Worm (Caenorhabditis elegans) whole organism, L1 larva: ENCODE data around the gene T07E3.3.
A peak's percentile ranks its signal among the peaks of the same experiment; 100 is the strongest.

Experiments used
- C04F5.9 ChIP-seq: sonication (generic microtip); optimal IDR thresholded peaks from 2 replicates; lab custom pipeline; 2016; ENCODE audit warnings: missing genetic modification characterization, missing compliant biosample characterization
- C34B4.2 ChIP-seq: sonication (generic microtip); optimal IDR thresholded peaks from 2 replicates; lab custom pipeline; 2017; ENCODE audit warnings: mild to moderate bottlenecking, missing genetic modification characterization, missing compliant biosample characterization
- F16B12.6 ChIP-seq: fragments of 150-350 bp; optimal IDR thresholded peaks from 2 replicates; lab custom pipeline; 2014; ENCODE audit warnings: missing biosample characterization, missing genetic modification characterization
- aha-1 ChIP-seq: fragments of 150-350 bp; optimal IDR thresholded peaks from 2 replicates; lab custom pipeline; 2014; ENCODE audit warnings: missing biosample characterization, missing genetic modification characterization
- ama-1 ChIP-seq: fragments of 150-350 bp; optimal IDR thresholded peaks from 2 replicates; lab custom pipeline; 2014
- blmp-1 ChIP-seq: fragments of 150-350 bp; optimal IDR thresholded peaks from 2 replicates; lab custom pipeline; 2014; ENCODE audit warnings: missing biosample characterization, missing genetic modification characterization
- ceh-8 ChIP-seq: fragments of 200-800 bp; sonication (Bioruptor generic); optimal IDR thresholded peaks from 2 replicates; lab custom pipeline; 2018; ENCODE audit warnings: mild to moderate bottlenecking, missing genetic modification characterization, moderate library complexity, missing compliant biosample characterization
- ceh-82 ChIP-seq, 3 experiments: fragments of 150-350 bp in 1 of 3; sonication (generic microtip) in 2 of 3; optimal IDR thresholded peaks; 2 replicates each; lab custom pipeline; 2014 to 2017; ENCODE audit warnings: missing biosample characterization in 3 of 3, missing genetic modification characterization in 3 of 3
- ceh-90 ChIP-seq: sonication (generic microtip); optimal IDR thresholded peaks from 2 replicates; lab custom pipeline; 2016; ENCODE audit warnings: missing genetic modification characterization, missing compliant biosample characterization
- dpl-1 ChIP-seq, 3 experiments: fragments of 150-350 bp in 2 of 3; sonication (generic microtip) in 1 of 3; optimal IDR thresholded peaks; 2 replicates each; lab custom pipeline; 2014 to 2017; ENCODE audit warnings: missing biosample characterization in 3 of 3, missing genetic modification characterization in 3 of 3, missing genetic modification reagents in 3 of 3
- dsc-1 ChIP-seq: sonication (generic microtip); optimal IDR thresholded peaks from 2 replicates; lab custom pipeline; 2016; ENCODE audit warnings: mild to moderate bottlenecking, missing genetic modification characterization, missing compliant biosample characterization
- efl-1 ChIP-seq, 4 experiments: fragments of 150-350 bp; optimal IDR thresholded peaks in 3 of 4; peaks in 1 of 4; 1 replicate in 1 of 4; 2 replicates in 3 of 4; lab custom pipeline; 2014; ENCODE audit warnings: missing biosample characterization in 2 of 4, missing genetic modification characterization in 2 of 4, missing genetic modification reagents in 2 of 4
- egl-27 ChIP-seq, 2 experiments: fragments of 150-350 bp in 1 of 2; sonication (generic microtip); optimal IDR thresholded peaks; 3 replicates each; lab custom pipeline; 2017 to 2018; ENCODE audit warnings: missing biosample characterization in 2 of 2, missing genetic modification characterization in 2 of 2, missing genetic modification reagents in 2 of 2
- elt-3 ChIP-seq, 6 experiments: fragments of 150-350 bp in 1 of 6; sonication (generic microtip); optimal IDR thresholded peaks; 2 replicates each; lab custom pipeline; 2017 to 2018; ENCODE audit warnings: missing biosample characterization in 6 of 6, missing genetic modification characterization in 6 of 6, inconsistent platforms in 1 of 6
- fkh-10 ChIP-seq: sonication (generic microtip); optimal IDR thresholded peaks from 2 replicates; lab custom pipeline; 2017; ENCODE audit warnings: missing biosample characterization, missing genetic modification reagents, missing genetic modification characterization
- fkh-4 ChIP-seq: sonication (generic microtip); optimal IDR thresholded peaks from 2 replicates; lab custom pipeline; 2016; ENCODE audit warnings: missing compliant biosample characterization, missing genetic modification characterization, borderline replicate concordance
- fkh-8 ChIP-seq: sonication (generic microtip); optimal IDR thresholded peaks from 2 replicates; lab custom pipeline; 2016; ENCODE audit warnings: mild to moderate bottlenecking, missing genetic modification characterization, missing compliant biosample characterization
- fos-1 ChIP-seq: fragments of 150-350 bp; optimal IDR thresholded peaks from 2 replicates; lab custom pipeline; 2014; ENCODE audit warnings: missing biosample characterization, missing genetic modification characterization
- grh-1 ChIP-seq: fragments of 200-800 bp; sonication (Bioruptor generic); IDR thresholded peaks from 2 replicates; pipeline ENCODE4 v1.3.6; 2022; ENCODE audit warnings: missing genetic modification reagents, missing genetic modification characterization, missing compliant biosample characterization
- hlh-17 ChIP-seq: fragments of 200-800 bp; sonication (Bioruptor generic); optimal IDR thresholded peaks from 2 replicates; lab custom pipeline; 2018; ENCODE audit warnings: missing genetic modification characterization, mild to moderate bottlenecking, missing compliant biosample characterization, moderate library complexity, borderline replicate concordance
- lin-13 ChIP-seq: fragments of 150-350 bp; optimal IDR thresholded peaks from 2 replicates; lab custom pipeline; 2014; ENCODE audit warnings: missing biosample characterization, missing genetic modification reagents, missing genetic modification characterization
- lin-14 ChIP-seq: fragments of 200-800 bp; sonication (Bioruptor generic); optimal IDR thresholded peaks from 2 replicates; lab custom pipeline; 2018; ENCODE audit warnings: mild to moderate bottlenecking, missing genetic modification characterization, moderate library complexity, missing compliant biosample characterization
- lin-15B ChIP-seq: fragments of 150-350 bp; sonication (generic microtip); optimal IDR thresholded peaks from 3 replicates; lab custom pipeline; 2014; ENCODE audit warnings: missing biosample characterization, missing genetic modification characterization
- lin-35 ChIP-seq, 2 experiments: fragments of 150-350 bp; optimal IDR thresholded peaks; 2 replicates each; lab custom pipeline; 2014; ENCODE audit warnings: missing biosample characterization in 2 of 2, missing genetic modification characterization in 2 of 2, missing genetic modification reagents in 2 of 2
- lir-3 ChIP-seq: sonication (generic microtip); optimal IDR thresholded peaks from 2 replicates; lab custom pipeline; 2016; ENCODE audit warnings: mild to moderate bottlenecking, missing genetic modification characterization, moderate library complexity, missing compliant biosample characterization; ENCODE audit not compliant: poor library complexity
- lsy-2 ChIP-seq, 2 experiments: fragments of 150-350 bp; optimal IDR thresholded peaks; 2 replicates each; lab custom pipeline; 2014; ENCODE audit warnings: missing biosample characterization in 2 of 2, missing genetic modification characterization in 2 of 2
- mdl-1 ChIP-seq, 2 experiments: fragments of 150-350 bp; optimal IDR thresholded peaks; 2 replicates each; lab custom pipeline; 2014 to 2017; ENCODE audit warnings: missing biosample characterization in 2 of 2, missing genetic modification characterization in 2 of 2, inconsistent platforms in 1 of 2
- mep-1 ChIP-seq: fragments of 150-350 bp; optimal IDR thresholded peaks from 2 replicates; lab custom pipeline; 2014; ENCODE audit warnings: missing biosample characterization, missing genetic modification characterization
- nhr-11 ChIP-seq: fragments of 150-350 bp; optimal IDR thresholded peaks from 2 replicates; lab custom pipeline; 2014; ENCODE audit warnings: missing biosample characterization, missing genetic modification characterization
- nhr-19 ChIP-seq: fragments of 200-800 bp; sonication (Bioruptor generic); conservative IDR thresholded peaks from 2 replicates; pipeline ENCODE4 v1.3.6; 2022; ENCODE audit warnings: missing genetic modification characterization, missing compliant biosample characterization
- nhr-237 ChIP-seq: fragments of 150-350 bp; optimal IDR thresholded peaks from 2 replicates; lab custom pipeline; 2014; ENCODE audit warnings: missing biosample characterization, missing genetic modification characterization
- nhr-28 ChIP-seq: fragments of 150-350 bp; optimal IDR thresholded peaks from 2 replicates; lab custom pipeline; 2014; ENCODE audit warnings: missing biosample characterization, missing genetic modification characterization
- nhr-47 ChIP-seq: sonication (generic microtip); optimal IDR thresholded peaks from 2 replicates; lab custom pipeline; 2016; ENCODE audit warnings: mild to moderate bottlenecking, missing genetic modification characterization, moderate library complexity, missing compliant biosample characterization
- nhr-71 ChIP-seq: sonication (generic microtip); optimal IDR thresholded peaks from 2 replicates; lab custom pipeline; 2016; ENCODE audit warnings: mild to moderate bottlenecking, missing genetic modification characterization, moderate library complexity, missing compliant biosample characterization
- nhr-76 ChIP-seq: sonication (generic microtip); optimal IDR thresholded peaks from 2 replicates; lab custom pipeline; 2017; ENCODE audit warnings: missing biosample characterization, missing genetic modification characterization
- nhr-85 ChIP-seq: sonication (generic microtip); peaks from one replicate; lab custom pipeline; 2016; ENCODE audit warnings: missing genetic modification characterization, inconsistent platforms, missing compliant biosample characterization
- pax-3 ChIP-seq: fragments of 200-800 bp; sonication (Bioruptor generic); optimal IDR thresholded peaks from 2 replicates; lab custom pipeline; 2018; ENCODE audit warnings: mild to moderate bottlenecking, missing genetic modification characterization, moderate library complexity, missing compliant biosample characterization
- pqm-1 ChIP-seq: sonication (generic microtip); optimal IDR thresholded peaks from 3 replicates; lab custom pipeline; 2017; ENCODE audit warnings: missing biosample characterization, missing genetic modification characterization
- rnt-1 ChIP-seq: sonication (generic microtip); optimal IDR thresholded peaks from 2 replicates; lab custom pipeline; 2016; ENCODE audit warnings: mild to moderate bottlenecking, missing genetic modification characterization, moderate library complexity, missing compliant biosample characterization
- snpc-4 ChIP-seq: fragments of 150-350 bp; optimal IDR thresholded peaks from 2 replicates; lab custom pipeline; 2014; ENCODE audit warnings: missing biosample characterization, missing genetic modification characterization
- snu-23 ChIP-seq: sonication (generic microtip); optimal IDR thresholded peaks from 2 replicates; lab custom pipeline; 2016; ENCODE audit warnings: missing genetic modification characterization, missing compliant biosample characterization
- sox-4 ChIP-seq: sonication (generic microtip); optimal IDR thresholded peaks from 2 replicates; lab custom pipeline; 2016; ENCODE audit warnings: missing genetic modification characterization, missing compliant biosample characterization
- sptf-1 ChIP-seq: fragments of 150-350 bp; optimal IDR thresholded peaks from 2 replicates; lab custom pipeline; 2014; ENCODE audit warnings: missing biosample characterization, missing genetic modification characterization
- tlp-1 ChIP-seq: fragments of 150-350 bp; optimal IDR thresholded peaks from 2 replicates; lab custom pipeline; 2014; ENCODE audit warnings: missing biosample characterization, missing genetic modification characterization
- unc-86 ChIP-seq: sonication (generic microtip); optimal IDR thresholded peaks from 2 replicates; lab custom pipeline; 2016; ENCODE audit warnings: missing genetic modification characterization, missing compliant biosample characterization
- xbp-1 ChIP-seq: sonication (generic microtip); optimal IDR thresholded peaks from 2 replicates; lab custom pipeline; 2016; ENCODE audit warnings: missing genetic modification characterization, missing compliant biosample characterization
- ztf-11 ChIP-seq, 2 experiments: sonication (generic microtip); optimal IDR thresholded peaks; 2 replicates each; lab custom pipeline; 2016 to 2017; ENCODE audit warnings: missing genetic modification characterization in 2 of 2, missing biosample characterization in 1 of 2, missing compliant biosample characterization in 1 of 2
- ztf-4 ChIP-seq: fragments of 150-350 bp; optimal IDR thresholded peaks from 2 replicates; lab custom pipeline; 2014; ENCODE audit warnings: missing biosample characterization, missing genetic modification characterization

The T07E3.3 gene

DNA sequence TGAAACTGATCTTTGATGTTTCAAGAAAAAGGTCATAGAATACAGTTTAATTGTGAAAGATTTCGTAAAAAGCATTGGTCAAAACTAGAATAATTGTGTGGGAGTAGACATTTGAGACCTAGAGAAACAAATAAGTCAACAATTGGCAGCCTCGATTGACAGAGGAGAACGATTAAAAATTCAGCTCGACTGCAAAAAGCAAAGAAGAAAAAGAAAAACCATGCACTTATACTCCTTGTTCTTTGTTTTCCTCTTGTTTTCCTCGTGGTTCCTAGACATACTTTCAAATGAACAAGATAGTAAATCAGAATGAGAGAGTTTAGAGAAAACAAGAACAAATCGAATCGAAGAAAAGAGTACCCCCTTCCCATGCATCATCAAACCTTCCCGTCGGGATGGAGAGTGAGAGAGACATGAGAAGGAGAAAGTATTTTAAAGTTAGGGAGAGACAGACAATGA is 46.3 kb upstream of the T07E3.3 start (continued):
- TF ChIP-seq nhr-71 (peak; percentile 70), snu-23 (peak; percentile 78), tlp-1 (tag; lab: Kevin White, UChicago) (no peak), dpl-1 (GFP tag; optimal IDR thresholded peaks at IDR 0.05; lab: Kevin White, UChicago) (peak; percentile 36 to 45 (median 40)), C34B4.2 (tag; lab: Kevin White, UChicago) (no peak), lsy-2 (tag; optimal IDR thresholded peaks at IDR 0.05; lab: Kevin White, UChicago) (peak; percentile 33 to 72), egl-27 (tag; optimal IDR thresholded peaks at IDR 0.05; lab: Kevin White, UChicago) (no peak), nhr-47 (tag; lab: Kevin White, UChicago) (peak; percentile 5), lin-14 (peak; percentile 83), snpc-4 (no peak), nhr-19 (GFP tag; lab: Robert Waterston, UW) (peak; percentile 42), mdl-1 (tag; optimal IDR thresholded peaks at IDR 0.05; lab: Kevin White, UChicago) (peak in 1 of 2 experiments; percentile 56), mep-1 (tag; lab: Kevin White, UChicago) (peak; percentile 76), lir-3 (peak; percentile 11), rnt-1 (peak; percentile 39)

DNA sequence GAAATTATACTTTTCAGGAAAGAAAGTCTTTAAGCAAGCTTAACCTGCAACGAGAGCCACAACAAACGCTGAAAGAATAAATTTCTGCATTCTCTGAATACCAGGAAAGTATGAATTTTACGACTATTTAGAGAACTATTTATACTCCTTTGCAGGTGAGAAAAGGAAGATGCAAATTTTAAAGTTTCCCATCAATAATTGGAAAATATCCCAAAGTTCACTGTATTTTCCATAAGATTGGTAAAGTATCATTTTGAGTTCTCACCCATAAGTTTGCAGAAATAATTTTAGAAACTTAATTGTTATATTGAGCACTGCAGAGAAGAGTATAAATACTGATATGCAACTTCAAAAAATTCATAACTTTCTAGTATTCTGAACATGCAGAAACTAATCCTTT is 44.2 kb upstream of the T07E3.3 start, which contains the start of gene clec-158:
TSS of gene clec-158 (minus strand) at position 101 of the 400 bp plus-strand sequence.
- TF ChIP-seq fkh-8 (tag; lab: Kevin White, UChicago) = no peak
- no peak for TF ChIP-seq aha-1 (tag; lab: Kevin White, UChicago)
- no peak for TF ChIP-seq C04F5.9 (tag; lab: Kevin White, UChicago)
- no peak for TF ChIP-seq sptf-1
- no peak for TF ChIP-seq sox-4
- no peak for TF ChIP-seq pqm-1 (tag; lab: Kevin White, UChicago)
- no peak for TF ChIP-seq ama-1 (lab: Kevin White, UChicago)
- TF ChIP-seq fkh-10 (GFP tag; lab: Kevin White, UChicago) = no peak
- TF ChIP-seq lin-15B (tag; lab: Kevin White, UChicago) = no peak
- TF ChIP-seq nhr-85 (tag; lab: Kevin White, UChicago) = no peak
- no peak for TF ChIP-seq nhr-19 (GFP tag; lab: Robert Waterston, UW)

DNA sequence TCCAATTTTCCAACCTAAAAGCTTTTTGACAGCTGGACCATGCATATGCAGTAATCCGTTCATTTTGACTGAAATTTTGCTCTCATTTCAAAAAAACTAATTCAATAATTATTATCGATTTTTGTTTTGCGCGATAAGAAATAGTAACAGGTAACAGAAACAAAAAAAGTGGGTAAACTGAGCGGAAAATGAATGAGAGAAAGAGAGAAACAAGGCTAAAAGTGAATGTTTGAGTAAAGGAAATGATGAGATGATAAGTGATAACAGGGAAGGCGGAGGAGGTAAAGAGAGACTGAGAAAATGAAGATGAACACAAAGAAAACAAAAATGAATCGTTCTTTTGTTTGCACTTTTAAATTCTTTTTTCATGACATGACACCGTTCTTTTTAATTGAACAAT is 39.8 kb upstream of the T07E3.3 start, which contains the start of gene sma-3:
TSS of gene sma-3 (minus strand) at position 68 of the 400 bp plus-strand sequence.
- TF ChIP-seq unc-86 = no peak
- no peak for TF ChIP-seq fkh-4 (tag; lab: Kevin White, UChicago)
- no peak for TF ChIP-seq ztf-11 (tag; optimal IDR thresholded peaks at IDR 0.05; lab: Kevin White, UChicago)
- no peak for TF ChIP-seq dpl-1 (GFP tag; optimal IDR thresholded peaks at IDR 0.05; lab: Kevin White, UChicago)
- no peak for TF ChIP-seq tlp-1 (tag; lab: Kevin White, UChicago)
- no peak for TF ChIP-seq dsc-1
- no peak for TF ChIP-seq nhr-76 (tag; lab: Kevin White, UChicago)
- no peak for TF ChIP-seq ceh-82 (tag; optimal IDR thresholded peaks at IDR 0.05; lab: Kevin White, UChicago)
- no peak for TF ChIP-seq nhr-11 (tag; lab: Kevin White, UChicago)
- no peak for TF ChIP-seq ceh-90 (tag; lab: Kevin White, UChicago)
- no peak for TF ChIP-seq fos-1
- TF ChIP-seq lsy-2 (tag; optimal IDR thresholded peaks at IDR 0.05; lab: Kevin White, UChicago) = peak in 1 of 2 experiments; percentile 16
- TF ChIP-seq xbp-1 (tag; lab: Kevin White, UChicago) = no peak
- peak; percentile 96 for TF ChIP-seq blmp-1
- no peak for TF ChIP-seq F16B12.6 (tag; lab: Kevin White, UChicago)
- no peak for TF ChIP-seq hlh-17 (GFP tag; lab: Kevin White, UChicago)
- no peak for TF ChIP-seq nhr-237
- no peak for TF ChIP-seq ztf-4 (tag; lab: Kevin White, UChicago)
- peak in 1 of 2 experiments; percentile 22 for TF ChIP-seq lin-35 (GFP tag; optimal IDR thresholded peaks at IDR 0.05; lab: Kevin White, UChicago)
- peak in 3 of 6 experiments; percentile 18 to 81 (median 19) for TF ChIP-seq elt-3 (tag; optimal IDR thresholded peaks at IDR 0.05; lab: Kevin White, UChicago)
- TF ChIP-seq lin-13 = no peak
- TF ChIP-seq snu-23 = peak; percentile 3
- no peak for TF ChIP-seq pax-3 (tag; lab: Kevin White, UChicago)
- TF ChIP-seq grh-1 (GFP tag; lab: Robert Waterston, UW) = no peak
- TF ChIP-seq fkh-8 (tag; lab: Kevin White, UChicago) = no peak
- TF ChIP-seq nhr-28 (tag; lab: Kevin White, UChicago) = no peak
- TF ChIP-seq lin-14 = peak; percentile 64
- TF ChIP-seq ama-1 (lab: Kevin White, UChicago) = no peak
- TF ChIP-seq efl-1 (optimal IDR thresholded peaks at IDR 0.05; lab: Kevin White, UChicago) = no peak
- TF ChIP-seq efl-1 (GFP tag; optimal IDR thresholded peaks at IDR 0.05 in 1 of 2; lab: Kevin White, UChicago) = peak in 1 of 2 experiments; percentile 74
- no peak for TF ChIP-seq ceh-8 (GFP tag; lab: Kevin White, UChicago)
- peak; percentile 7 for TF ChIP-seq mep-1 (tag; lab: Kevin White, UChicago)
